Fruit fly (Drosophila melanogaster) whole organism, wandering third instar larva: ENCODE data around the gene Aldh.

Experiments
- Abd-B ChIP-seq: fragments of >200 bp; optimal IDR thresholded peaks from 2 replicates; lab custom pipeline; 2017; ENCODE audit warnings: missing biosample characterization, missing genetic modification characterization
- CG32264 ChIP-seq: fragments of 200-800 bp; sonication (Bioruptor generic); optimal IDR thresholded peaks from 2 replicates; lab custom pipeline; 2016; ENCODE audit warnings: missing biosample characterization, missing genetic modification characterization
- CG9705 ChIP-seq: fragments of 200-800 bp; sonication (Bioruptor generic); optimal IDR thresholded peaks from 2 replicates; lab custom pipeline; 2018; ENCODE audit warnings: missing biosample characterization, mild to moderate bottlenecking, missing genetic modification characterization
- Dfd ChIP-seq: fragments of >200 bp; optimal IDR thresholded peaks from 2 replicates; lab custom pipeline; 2017; ENCODE audit warnings: missing biosample characterization, missing genetic modification characterization
- Dif ChIP-seq: fragments of 200-275, 200-300 bp; sonication (Bioruptor generic); optimal IDR thresholded peaks from 2 replicates; lab custom pipeline; 2018; ENCODE audit warnings: missing biosample characterization, missing genetic modification characterization; ENCODE audit not compliant: partially characterized antibody
- GATAd ChIP-seq: sonication (Bioruptor generic); optimal IDR thresholded peaks from 2 replicates; lab custom pipeline; 2016; ENCODE audit warnings: missing biosample characterization, missing genetic modification characterization
- HLH106 ChIP-seq: fragments of 200-800 bp; optimal IDR thresholded peaks from 3 replicates; lab custom pipeline; 2019; ENCODE audit warnings: missing biosample characterization, mild to moderate bottlenecking, missing genetic modification characterization, moderate library complexity
- Hnf4 ChIP-seq: fragments of 200-800 bp; sonication (Bioruptor generic); optimal IDR thresholded peaks from 2 replicates; lab custom pipeline; 2016; ENCODE audit warnings: missing biosample characterization, mild to moderate bottlenecking, missing genetic modification characterization
- Hr78 ChIP-seq: fragments of >200 bp; optimal IDR thresholded peaks from 2 replicates; lab custom pipeline; 2017; ENCODE audit warnings: missing biosample characterization, missing genetic modification characterization
- Hr83 ChIP-seq: fragments of 200-300 bp; sonication (Bioruptor generic); optimal IDR thresholded peaks from 2 replicates; lab custom pipeline; 2016; ENCODE audit warnings: missing biosample characterization, mild to moderate bottlenecking, missing genetic modification characterization, moderate library complexity; ENCODE audit not compliant: poor library complexity, severe bottlenecking
- Mio ChIP-seq: sonication (Bioruptor generic); optimal IDR thresholded peaks from 2 replicates; lab custom pipeline; 2016; ENCODE audit warnings: missing biosample characterization, missing genetic modification characterization
- Myc ChIP-seq: fragments of >200 bp; optimal IDR thresholded peaks from 2 replicates; lab custom pipeline; 2017
- OdsH ChIP-seq: fragments of 200-800 bp; sonication (Bioruptor generic); optimal IDR thresholded peaks from 2 replicates; lab custom pipeline; 2016; ENCODE audit warnings: missing biosample characterization, mild to moderate bottlenecking, missing genetic modification characterization
- Vsx2 ChIP-seq: fragments of 200-300, 225-300 bp; sonication (Bioruptor generic); optimal IDR thresholded peaks from 2 replicates; lab custom pipeline; 2018; ENCODE audit warnings: missing biosample characterization, missing genetic modification characterization; ENCODE audit not compliant: partially characterized antibody
- brk ChIP-seq: fragments of 200-800 bp; sonication (Bioruptor generic); optimal IDR thresholded peaks from 2 replicates; lab custom pipeline; 2016; ENCODE audit warnings: missing biosample characterization, mild to moderate bottlenecking, missing genetic modification characterization
- dl ChIP-seq, 2 experiments: fragments of 175-275, 200-275 bp in 1 of 2; fragments of 200-275 bp in 1 of 2; sonication (Bioruptor generic); optimal IDR thresholded peaks; lab custom pipeline; 2018; ENCODE audit warnings: mild to moderate bottlenecking in 2 of 2, missing biosample characterization in 2 of 2, missing genetic modification characterization in 2 of 2, moderate library complexity in 2 of 2; ENCODE audit not compliant: partially characterized antibody in 2 of 2, insufficient read depth in 1 of 2
- dmrt93B ChIP-seq: fragments of 200-800 bp; sonication (Bioruptor generic); optimal IDR thresholded peaks from 2 replicates; lab custom pipeline; 2018; ENCODE audit warnings: missing biosample characterization, mild to moderate bottlenecking, missing genetic modification characterization
- dsf ChIP-seq: sonication (Bioruptor generic); optimal IDR thresholded peaks from 2 replicates; lab custom pipeline; 2016; ENCODE audit warnings: missing biosample characterization, missing genetic modification characterization, borderline replicate concordance
- ey ChIP-seq: fragments of 200-800 bp; sonication (Bioruptor generic); optimal IDR thresholded peaks from 2 replicates; lab custom pipeline; 2016; ENCODE audit warnings: missing biosample characterization, missing genetic modification characterization
- foxo ChIP-seq, 2 experiments: fragments of 200-800 bp; sonication (Bioruptor generic); optimal IDR thresholded peaks; 2 replicates in 1 of 2; 3 replicates in 1 of 2; lab custom pipeline; 2016 to 2017; ENCODE audit warnings: missing biosample characterization in 2 of 2, missing genetic modification characterization in 2 of 2
- fru ChIP-seq: fragments of 200-800 bp; sonication (Bioruptor generic); optimal IDR thresholded peaks from 3 replicates; lab custom pipeline; 2016; ENCODE audit warnings: missing biosample characterization, mild to moderate bottlenecking, missing genetic modification characterization
- jim ChIP-seq: fragments of 175-275, 200-325 bp; sonication (Bioruptor generic); optimal IDR thresholded peaks from 2 replicates; lab custom pipeline; 2016; ENCODE audit warnings: missing biosample characterization, mild to moderate bottlenecking, missing genetic modification characterization
- pan ChIP-seq: fragments of >200 bp; optimal IDR thresholded peaks from 2 replicates; lab custom pipeline; 2017
- psq ChIP-seq: fragments of 200-800 bp; sonication (Bioruptor generic); optimal IDR thresholded peaks from 3 replicates; lab custom pipeline; 2017; ENCODE audit warnings: missing biosample characterization, mild to moderate bottlenecking, missing genetic modification characterization, moderate library complexity
- rgr ChIP-seq: fragments of 200-800 bp; sonication (Bioruptor generic); optimal IDR thresholded peaks from 3 replicates; lab custom pipeline; 2016; ENCODE audit warnings: missing biosample characterization, mild to moderate bottlenecking, missing genetic modification characterization
- sage ChIP-seq: fragments of 200-800 bp; sonication (Bioruptor generic); optimal IDR thresholded peaks from 2 replicates; lab custom pipeline; 2016; ENCODE audit warnings: missing biosample characterization, mild to moderate bottlenecking, missing genetic modification characterization
- tai ChIP-seq: sonication (Bioruptor generic); optimal IDR thresholded peaks from 2 replicates; lab custom pipeline; 2016; ENCODE audit warnings: missing biosample characterization, missing genetic modification characterization
- usp ChIP-seq: fragments of >200 bp; optimal IDR thresholded peaks from 2 replicates; lab custom pipeline; 2017; ENCODE audit warnings: missing biosample characterization, missing genetic modification characterization
- woc ChIP-seq: sonication (Bioruptor generic); optimal IDR thresholded peaks from 2 replicates; lab custom pipeline; 2016; ENCODE audit warnings: missing biosample characterization, mild to moderate bottlenecking, missing genetic modification characterization

The Aldh gene

dm6 chr2L:9396396-9396795 lies 9.2 kb downstream of the Aldh start:
- TF ChIP-seq CG32264 (GFP tag; lab: Kevin White, UChicago): no peak
- TF ChIP-seq Myc: peak; percentile 56

- TF ChIP-seq rgr (GFP tag; lab: Kevin White, UChicago) (no peak), foxo (GFP tag; optimal IDR thresholded peaks at IDR 0.05; lab: Kevin White, UChicago) (no peak), Mio (GFP tag; lab: Kevin White, UChicago) (no peak), CG9705 (GFP tag; lab: Kevin White, UChicago) (no peak), Hr83 (no peak), tai (GFP tag; lab: Kevin White, UChicago) (no peak), pan (lab: Kevin White, UChicago) (no peak), woc (GFP tag; lab: Kevin White, UChicago) (no peak), dl (GFP tag; optimal IDR thresholded peaks at IDR 0.05; lab: Kevin White, UChicago; ENCODE audit: insufficient read depth in 1 of 2, partially characterized antibody in 2 of 2) (no peak), Dfd (no peak), Dif (GFP tag; lab: Kevin White, UChicago) (no peak)
Measured at dm6 chr2L:9397888-9398287, 10.7 kb downstream of the Aldh start, which contains the start of gene CG4438. CG4438 (minus strand) TSS chr2L:9397988.

DNA sequence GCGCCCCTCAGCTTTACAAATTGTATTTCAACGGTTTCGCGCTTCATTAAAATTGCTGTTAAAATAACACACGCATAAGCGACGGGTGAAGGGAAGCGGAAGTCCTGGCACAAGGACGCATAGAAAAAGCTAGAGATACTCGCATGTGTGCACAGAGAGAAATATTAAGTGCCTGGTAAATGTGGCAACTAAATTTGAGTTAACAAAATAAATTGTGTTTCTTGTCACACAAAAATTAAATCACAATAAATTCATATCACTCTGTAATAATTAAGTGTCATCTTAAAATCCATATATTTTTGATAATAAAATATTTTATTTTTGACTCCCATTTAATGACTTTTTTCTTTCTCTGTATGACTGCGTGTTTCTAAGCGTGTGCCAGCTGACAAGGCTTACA lies 13.0 kb downstream of the Aldh start:
- peak; percentile 4 for TF ChIP-seq fru (GFP tag; lab: Kevin White, UChicago)
- no peak for TF ChIP-seq GATAd (GFP tag; lab: Kevin White, UChicago)

DNA sequence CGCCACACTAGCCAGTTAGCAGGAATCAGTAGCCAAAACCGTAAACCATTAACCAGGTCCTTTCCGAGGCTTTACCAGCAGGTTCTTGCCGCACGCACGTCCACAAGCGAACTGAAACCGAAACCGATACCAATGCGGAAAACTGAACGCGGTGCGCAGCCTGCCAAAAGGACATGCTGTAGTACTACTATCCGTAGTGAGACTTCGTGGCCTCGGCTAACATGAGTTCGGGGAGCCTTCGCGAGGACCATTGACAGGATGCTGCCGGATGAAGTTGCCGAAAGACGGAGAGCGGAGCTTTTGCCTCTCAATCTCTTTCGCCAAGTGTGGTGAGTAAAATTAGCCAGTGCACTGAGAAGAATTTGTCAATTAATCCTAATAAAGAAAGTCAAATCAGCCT lies 27.9 kb downstream of the Aldh start, which contains the start of gene Shawl:
TSS of gene Shawl (minus strand) at position 104 of the 400 bp plus-strand sequence.
- TF ChIP-seq Myc (no peak), dmrt93B (GFP tag; lab: Kevin White, UChicago) (no peak)
- TF ChIP-seq, all 38 proteins: peak for 0

DNA sequence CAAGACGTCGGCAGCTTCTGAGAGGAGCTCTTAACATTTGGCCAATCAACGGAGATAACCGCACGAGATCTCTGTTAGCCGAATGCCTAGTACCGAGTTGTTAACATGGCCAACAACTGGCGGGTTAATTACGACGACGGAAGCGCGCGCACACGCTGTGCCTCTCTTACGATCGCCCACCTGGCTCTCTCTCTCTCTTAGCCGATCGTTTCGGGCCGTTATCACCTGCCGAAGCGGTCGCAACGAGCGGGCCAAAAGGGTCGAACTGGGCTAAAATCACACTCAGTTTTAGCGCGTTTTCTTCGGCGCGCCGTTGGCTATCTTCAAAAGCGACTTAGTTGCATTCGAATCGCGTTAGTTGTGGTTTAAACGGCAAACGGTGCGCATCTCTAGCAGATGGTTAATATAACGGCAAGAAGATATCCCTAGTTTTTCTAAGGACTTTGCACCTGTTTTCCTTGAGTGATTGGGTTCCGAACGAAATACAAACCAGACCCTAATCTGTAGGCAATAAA lies 29.1 kb downstream of the Aldh start, which contains the start of gene Mco1:
TSS of gene Mco1 (plus strand) at position 345 of the 515 bp plus-strand sequence.
- TF ChIP-seq dl (GFP tag; optimal IDR thresholded peaks at IDR 0.05; lab: Kevin White, UChicago; ENCODE audit: insufficient read depth in 1 of 2, partially characterized antibody in 2 of 2) (peak in 1 of 2 experiments; percentile 30), psq (GFP tag; lab: Kevin White, UChicago) (no peak), dsf (GFP tag; lab: Kevin White, UChicago) (no peak), usp (GFP tag; lab: Kevin White, UChicago) (no peak), woc (GFP tag; lab: Kevin White, UChicago) (no peak), OdsH (GFP tag; lab: Kevin White, UChicago) (no peak), HLH106 (tag; lab: Kevin White, UChicago) (no peak), Dif (GFP tag; lab: Kevin White, UChicago) (peak; percentile 45), dmrt93B (GFP tag; lab: Kevin White, UChicago) (no peak), foxo (GFP tag; optimal IDR thresholded peaks at IDR 0.05; lab: Kevin White, UChicago) (no peak)

DNA sequence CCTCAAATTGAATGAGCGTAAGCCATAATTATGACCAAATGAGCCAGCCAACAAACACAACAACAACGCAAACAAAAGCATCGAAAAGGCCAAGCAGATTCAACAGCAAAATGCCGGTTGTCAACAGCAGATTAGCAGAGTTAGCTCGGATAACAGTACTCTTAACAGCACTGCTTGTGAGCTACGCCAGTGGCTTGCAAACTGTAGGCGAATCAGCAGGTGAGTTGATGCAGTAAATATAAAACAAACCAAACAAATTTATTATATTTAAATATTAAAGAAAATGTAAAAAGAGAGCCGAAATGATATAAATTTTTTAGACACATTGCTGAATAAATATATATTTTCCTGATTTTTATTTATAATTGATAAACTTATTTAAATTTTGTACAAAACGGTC lies 33.5 kb downstream of the Aldh start:
- TF ChIP-seq CG9705 (GFP tag; lab: Kevin White, UChicago): no peak
- TF ChIP-seq brk (GFP tag; lab: Kevin White, UChicago): no peak
- TF ChIP-seq Hr83: no peak
- no peak for TF ChIP-seq Vsx2 (GFP tag; lab: Kevin White, UChicago)
- TF ChIP-seq fru (GFP tag; lab: Kevin White, UChicago): no peak
- TF ChIP-seq sage (GFP tag; lab: Kevin White, UChicago): no peak
- no peak for TF ChIP-seq usp (GFP tag; lab: Kevin White, UChicago)
- no peak for TF ChIP-seq pan (lab: Kevin White, UChicago)
- TF ChIP-seq Abd-B (GFP tag; lab: Kevin White, UChicago): no peak
- TF ChIP-seq Hnf4 (GFP tag; lab: Kevin White, UChicago): no peak
- TF ChIP-seq Dfd: no peak
- TF ChIP-seq Hr78 (GFP tag; lab: Kevin White, UChicago): no peak
- no peak for TF ChIP-seq psq (GFP tag; lab: Kevin White, UChicago)
- TF ChIP-seq ey (GFP tag; lab: Kevin White, UChicago): no peak
- no peak for TF ChIP-seq dmrt93B (GFP tag; lab: Kevin White, UChicago)
- TF ChIP-seq GATAd (GFP tag; lab: Kevin White, UChicago): no peak
- no peak for TF ChIP-seq jim (GFP tag; lab: Kevin White, UChicago)
- TF ChIP-seq, all 38 proteins: peak for 0
